Worm (Caenorhabditis elegans) whole organism, L4 larva: ENCODE data around the gene mip-2.
A peak's percentile ranks its signal among the peaks of the same experiment; 100 is the strongest.

Source experiments
- F37D6.2 ChIP-seq: sonication (generic microtip); optimal IDR thresholded peaks from 2 replicates; lab custom pipeline; 2016; ENCODE audit warnings: mild to moderate bottlenecking, missing genetic modification characterization, missing compliant biosample characterization
- F44E2.7 ChIP-seq: fragments of 200-800 bp; sonication (Bioruptor generic); IDR thresholded peaks from 2 replicates; pipeline ENCODE4 v2.1.2; 2022; ENCODE audit warnings: missing genetic modification characterization, missing compliant biosample characterization
- T20F7.1 ChIP-seq: fragments of 200-800 bp; sonication (Bioruptor generic); optimal IDR thresholded peaks from 2 replicates; lab custom pipeline; 2018; ENCODE audit warnings: mild to moderate bottlenecking, missing genetic modification characterization, missing compliant biosample characterization
- T26A8.4 ChIP-seq: fragments of 200-800 bp; sonication (Bioruptor generic); IDR thresholded peaks from 2 replicates; pipeline ENCODE4 v1.3.6; 2022; ENCODE audit warnings: missing genetic modification characterization, missing compliant biosample characterization
- ZK337.2 ChIP-seq: fragments of 200-800 bp; sonication (Bioruptor generic); IDR thresholded peaks from 2 replicates; pipeline ENCODE4 v1.3.6; 2022; ENCODE audit warnings: missing genetic modification reagents, missing genetic modification characterization, missing compliant biosample characterization
- aha-1 ChIP-seq: fragments of 150-350 bp; peaks from one replicate; lab custom pipeline; 2014; ENCODE audit warnings: missing biosample characterization, missing genetic modification characterization
- ceh-28 ChIP-seq: fragments of 150-350 bp; optimal IDR thresholded peaks from 2 replicates; lab custom pipeline; 2014; ENCODE audit warnings: missing biosample characterization, missing genetic modification reagents, missing genetic modification characterization
- ceh-44 ChIP-seq: fragments of 200-800 bp; sonication (Bioruptor generic); IDR thresholded peaks from 2 replicates; pipeline ENCODE4 v1.3.6; 2022; ENCODE audit warnings: missing genetic modification reagents, missing genetic modification characterization, missing compliant biosample characterization
- ceh-82 ChIP-seq: sonication (generic microtip); optimal IDR thresholded peaks from 2 replicates; lab custom pipeline; 2017; ENCODE audit warnings: missing biosample characterization, missing genetic modification characterization
- ctbp-1 ChIP-seq: fragments of 200-800 bp; sonication (Bioruptor generic); IDR thresholded peaks from 2 replicates; pipeline ENCODE4 v1.3.6; 2022; ENCODE audit warnings: missing genetic modification reagents, missing genetic modification characterization, missing compliant biosample characterization
- daf-19 ChIP-seq: fragments of 200-800 bp; sonication (Bioruptor generic); conservative IDR thresholded peaks from 2 replicates; pipeline ENCODE4 v1.3.6; 2022; ENCODE audit warnings: missing genetic modification characterization, missing compliant biosample characterization
- egl-43 ChIP-seq: fragments of 200-800 bp; sonication (Bioruptor generic); IDR thresholded peaks from 2 replicates; pipeline ENCODE4 v1.3.6; 2022; ENCODE audit warnings: missing genetic modification reagents, missing genetic modification characterization, missing compliant biosample characterization
- gei-8 ChIP-seq: fragments of 200-800 bp; sonication (Bioruptor generic); optimal IDR thresholded peaks from 2 replicates; lab custom pipeline; 2018; ENCODE audit warnings: mild to moderate bottlenecking, missing genetic modification characterization, missing compliant biosample characterization
- lin-15B ChIP-seq: fragments of 150-350 bp; sonication (generic microtip); optimal IDR thresholded peaks from 3 replicates; lab custom pipeline; 2014; ENCODE audit warnings: missing biosample characterization, missing genetic modification characterization
- lin-39 ChIP-seq: fragments of 150-350 bp; optimal IDR thresholded peaks from 2 replicates; lab custom pipeline; 2014; ENCODE audit warnings: missing biosample characterization, missing genetic modification reagents, missing genetic modification characterization
- lir-3 ChIP-seq: sonication (generic microtip); optimal IDR thresholded peaks from 2 replicates; lab custom pipeline; 2016; ENCODE audit warnings: mild to moderate bottlenecking, missing genetic modification characterization, missing compliant biosample characterization
- madf-9 ChIP-seq: fragments of 200-800 bp; sonication (Bioruptor generic); conservative IDR thresholded peaks from 2 replicates; pipeline ENCODE4 v1.3.6; 2022; ENCODE audit warnings: missing genetic modification reagents, missing genetic modification characterization, missing compliant biosample characterization
- mes-2 ChIP-seq: sonication (generic microtip); optimal IDR thresholded peaks from 2 replicates; lab custom pipeline; 2016; ENCODE audit warnings: missing genotype, mild to moderate bottlenecking, missing genetic modification characterization, missing compliant biosample characterization; ENCODE audit not compliant: poor library complexity, severe bottlenecking
- nhr-102 ChIP-seq: sonication (generic microtip); optimal IDR thresholded peaks from 2 replicates; lab custom pipeline; 2016; ENCODE audit warnings: mild to moderate bottlenecking, missing genetic modification characterization, moderate library complexity, missing compliant biosample characterization
- nhr-237 ChIP-seq: sonication (generic microtip); optimal IDR thresholded peaks from 2 replicates; lab custom pipeline; 2017; ENCODE audit warnings: missing biosample characterization, missing genetic modification characterization
- nhr-25 ChIP-seq: sonication (generic microtip); optimal IDR thresholded peaks from 2 replicates; lab custom pipeline; 2017; ENCODE audit warnings: missing genetic modification characterization, mild to moderate bottlenecking, missing compliant biosample characterization, antibody characterized with exemption, moderate library complexity, borderline replicate concordance; ENCODE audit not compliant: insufficient read depth
- nhr-41 ChIP-seq: fragments of 200-800 bp; sonication (Bioruptor generic); IDR thresholded peaks from 2 replicates; pipeline ENCODE4 v1.3.6; 2022; ENCODE audit warnings: missing genetic modification reagents, missing genetic modification characterization, missing compliant biosample characterization
- nhr-42 ChIP-seq: fragments of 200-800 bp; sonication (Bioruptor generic); IDR thresholded peaks from 2 replicates; pipeline ENCODE4 v1.3.6; 2022; ENCODE audit warnings: missing genetic modification characterization, missing compliant biosample characterization
- nhr-6 ChIP-seq: fragments of 150-350 bp; optimal IDR thresholded peaks from 2 replicates; lab custom pipeline; 2014; ENCODE audit warnings: missing biosample characterization, missing genetic modification characterization
- pqm-1 ChIP-seq: sonication (generic microtip); optimal IDR thresholded peaks from 2 replicates; lab custom pipeline; 2017; ENCODE audit warnings: missing biosample characterization, missing genetic modification characterization
- snpc-1.2 ChIP-seq: fragments of 200-800 bp; sonication (Bioruptor generic); IDR thresholded peaks from 2 replicates; pipeline ENCODE4 v1.3.6; 2022; ENCODE audit warnings: missing genetic modification reagents, missing genetic modification characterization, missing compliant biosample characterization
- tag-97 ChIP-seq: fragments of 200-800 bp; sonication (Bioruptor generic); IDR thresholded peaks from 2 replicates; pipeline ENCODE4 v1.3.6; 2022; ENCODE audit warnings: missing genetic modification characterization, missing compliant biosample characterization
- unc-130 ChIP-seq: sonication (generic microtip); optimal IDR thresholded peaks from 2 replicates; lab custom pipeline; 2016; ENCODE audit warnings: missing genetic modification reagents, missing genetic modification characterization, missing compliant biosample characterization
- unc-62 ChIP-seq, 3 experiments: fragments of 150-350 bp in 1 of 3; sonication (generic microtip); optimal IDR thresholded peaks in 2 of 3; peaks in 1 of 3; 1 replicate in 1 of 3; 2 replicates in 2 of 3; lab custom pipeline; 2014 to 2017; ENCODE audit warnings: missing biosample characterization in 3 of 3, missing genetic modification characterization in 3 of 3, missing genetic modification reagents in 3 of 3, missing genotype in 1 of 3
- vab-7 ChIP-seq: fragments of 200-800 bp; sonication (Bioruptor generic); IDR thresholded peaks from 2 replicates; pipeline ENCODE4 v1.3.6; 2022; ENCODE audit warnings: missing genetic modification reagents, missing genetic modification characterization, missing compliant biosample characterization
- zag-1 ChIP-seq: fragments of 150-350 bp; optimal IDR thresholded peaks from 2 replicates; lab custom pipeline; 2014; ENCODE audit warnings: missing biosample characterization, missing genetic modification characterization
- zip-2 ChIP-seq: fragments of 150-350 bp; optimal IDR thresholded peaks from 2 replicates; lab custom pipeline; 2014; ENCODE audit warnings: missing biosample characterization, missing genetic modification characterization

The mip-2 gene

DNA sequence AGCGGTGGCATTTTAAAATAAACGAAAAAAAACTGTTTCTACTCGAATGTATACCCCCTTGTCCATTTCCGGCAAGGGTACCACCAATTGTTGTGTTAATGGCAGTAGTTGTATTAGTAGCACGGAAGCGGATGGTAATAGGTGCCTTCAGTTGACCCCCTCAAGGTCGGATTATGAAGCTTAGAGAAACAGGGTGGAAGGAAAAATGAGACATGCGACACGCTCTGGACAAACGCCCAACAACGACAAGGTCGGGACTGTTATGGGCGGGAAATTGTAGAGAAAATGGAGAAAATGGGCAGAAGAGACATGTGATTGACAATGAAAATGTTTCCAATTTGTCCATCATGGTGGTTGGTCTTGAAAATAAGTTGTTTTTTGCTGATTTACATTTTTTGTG lies 32.2 kb upstream of the mip-2 start, which contains the start of gene T01D3.3:
Gene T01D3.3, plus strand, starts transcription at position 312 of the 400 bp plus-strand sequence.
- TF ChIP-seq nhr-237 (tag; lab: Kevin White, UChicago) (no peak), nhr-102 (tag; lab: Kevin White, UChicago) (no peak), nhr-25 (tag; lab: Kevin White, UChicago) (peak; percentile 63), mes-2 (no peak)

DNA sequence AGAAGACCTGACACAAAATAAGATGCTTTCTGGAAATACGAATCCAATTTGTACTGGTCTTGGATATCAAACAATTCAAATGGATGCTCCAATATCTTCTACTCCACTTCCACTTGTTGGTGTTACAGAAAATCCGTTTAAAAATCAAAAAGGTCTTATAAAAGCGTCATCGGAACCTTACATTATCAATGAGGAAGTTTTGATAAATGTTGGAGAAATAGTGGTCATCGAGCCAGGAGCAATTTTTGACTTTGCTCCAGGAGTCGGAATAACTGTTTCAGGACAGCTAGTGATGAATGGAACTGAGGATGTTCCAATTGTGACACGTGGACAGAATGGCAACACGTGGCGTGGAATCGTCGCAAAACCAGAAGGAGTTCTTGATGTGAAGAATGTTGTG lies 22.3 kb upstream of the mip-2 start:
- TF ChIP-seq T20F7.1 (GFP tag; lab: Kevin White, UChicago), result no peak
- no peak for TF ChIP-seq ctbp-1 (GFP tag; lab: Robert Waterston, UW)
- no peak for TF ChIP-seq snpc-1.2 (GFP tag; lab: Robert Waterston, UW)
- no peak for TF ChIP-seq gei-8
- no peak for TF ChIP-seq lin-15B (tag; lab: Kevin White, UChicago)
- no peak for TF ChIP-seq ceh-28 (tag; lab: Kevin White, UChicago)
- no peak for TF ChIP-seq F44E2.7 (GFP tag; lab: Robert Waterston, UW)
- no peak for TF ChIP-seq T26A8.4 (GFP tag; lab: Robert Waterston, UW)
- no peak for TF ChIP-seq nhr-42 (GFP tag; lab: Robert Waterston, UW)
- TF ChIP-seq daf-19 (GFP tag; lab: Robert Waterston, UW), result no peak
- TF ChIP-seq zip-2 (tag; lab: Kevin White, UChicago), result no peak
- TF ChIP-seq unc-130 (GFP tag; lab: Kevin White, UChicago), result no peak
- no peak for TF ChIP-seq vab-7 (GFP tag; lab: Robert Waterston, UW)
- no peak for TF ChIP-seq ZK337.2

DNA sequence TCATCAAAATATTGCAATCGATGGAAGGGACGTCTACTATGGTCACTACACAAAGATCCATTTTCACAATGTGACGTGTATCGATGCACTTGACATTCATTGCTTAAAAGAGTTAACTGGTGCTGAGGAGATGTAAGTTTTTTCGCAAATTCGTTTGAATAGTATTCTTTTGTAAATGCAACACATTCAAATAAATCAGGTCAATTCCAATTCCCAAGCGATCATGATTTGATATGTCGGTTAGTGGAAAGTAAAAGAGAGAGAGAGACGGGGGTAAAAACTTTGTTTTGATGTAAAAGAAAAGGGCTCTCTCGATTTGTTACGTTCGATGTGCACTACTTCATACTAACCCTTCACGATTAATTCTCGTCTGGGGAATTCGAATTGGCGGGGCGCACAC lies 18.5 kb upstream of the mip-2 start:
- TF ChIP-seq unc-62 (GFP tag; optimal IDR thresholded peaks at IDR 0.05 in 1 of 2; lab: Kevin White, UChicago) (peak in 1 of 2 experiments; percentile 96), unc-62 (tag; optimal IDR thresholded peaks at IDR 0.05; lab: Kevin White, UChicago) (no peak), madf-9 (no peak)

DNA sequence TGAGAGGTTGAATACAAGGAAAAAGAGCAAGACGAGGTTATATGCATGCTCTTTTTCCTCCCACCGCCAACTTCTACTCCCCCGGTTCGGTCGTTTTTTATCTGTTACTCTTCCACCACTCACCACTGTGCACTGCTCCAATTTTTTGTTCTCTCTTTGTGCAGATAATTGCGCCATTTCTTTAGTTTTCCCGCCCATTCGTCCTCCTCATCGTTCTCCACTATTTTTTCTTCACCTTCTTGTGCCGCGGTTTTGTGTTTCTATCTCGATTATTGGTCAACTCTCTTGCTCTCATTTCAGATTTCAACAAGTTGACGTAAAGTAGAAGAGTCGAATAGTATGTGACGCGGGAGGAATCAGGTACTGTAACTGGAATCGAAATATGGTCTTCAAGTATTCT lies 17.8 kb upstream of the mip-2 start, which contains the start of gene T01D3.1:
Gene T01D3.1, plus strand, starts transcription at position 301 of the 400 bp plus-strand sequence.
- TF ChIP-seq unc-62 (GFP tag; optimal IDR thresholded peaks at IDR 0.05 in 1 of 2; lab: Kevin White, UChicago), result peak in 1 of 2 experiments; percentile 58
- TF ChIP-seq unc-62 (tag; optimal IDR thresholded peaks at IDR 0.05; lab: Kevin White, UChicago), result no peak
- TF ChIP-seq lin-39, result no peak

DNA sequence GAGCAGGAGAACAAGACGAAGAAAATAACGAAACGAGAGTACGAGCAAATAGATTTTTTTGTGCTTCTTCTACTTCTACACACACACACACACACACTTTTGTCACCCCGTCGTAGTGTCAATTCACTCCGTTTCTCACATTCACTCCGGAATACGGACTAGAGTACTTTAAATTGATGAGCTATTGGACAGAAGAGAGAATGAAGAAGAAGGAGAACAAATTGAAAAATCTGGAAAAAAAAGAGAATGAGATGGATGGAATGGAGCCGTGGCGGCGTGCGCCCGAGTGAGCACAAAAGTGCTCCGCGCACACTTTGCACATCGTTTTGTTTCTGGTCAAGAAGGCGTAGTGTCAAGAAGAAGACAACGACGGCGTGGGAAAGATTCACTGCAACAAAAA lies 15.7 kb upstream of the mip-2 start:
- TF ChIP-seq F37D6.2 (no peak), nhr-41 (GFP tag; lab: Robert Waterston, UW) (no peak), madf-9 (no peak), pqm-1 (no peak), zag-1 (no peak), tag-97 (GFP tag; lab: Robert Waterston, UW) (no peak), unc-62 (GFP tag; optimal IDR thresholded peaks at IDR 0.05 in 1 of 2; lab: Kevin White, UChicago) (peak in 1 of 2 experiments; percentile 92), unc-62 (tag; optimal IDR thresholded peaks at IDR 0.05; lab: Kevin White, UChicago) (no peak), ceh-82 (tag; lab: Kevin White, UChicago) (no peak), aha-1 (tag; lab: Kevin White, UChicago) (peak; percentile 69), lir-3 (tag; lab: Kevin White, UChicago) (no peak), zip-2 (tag; lab: Kevin White, UChicago) (no peak)

DNA sequence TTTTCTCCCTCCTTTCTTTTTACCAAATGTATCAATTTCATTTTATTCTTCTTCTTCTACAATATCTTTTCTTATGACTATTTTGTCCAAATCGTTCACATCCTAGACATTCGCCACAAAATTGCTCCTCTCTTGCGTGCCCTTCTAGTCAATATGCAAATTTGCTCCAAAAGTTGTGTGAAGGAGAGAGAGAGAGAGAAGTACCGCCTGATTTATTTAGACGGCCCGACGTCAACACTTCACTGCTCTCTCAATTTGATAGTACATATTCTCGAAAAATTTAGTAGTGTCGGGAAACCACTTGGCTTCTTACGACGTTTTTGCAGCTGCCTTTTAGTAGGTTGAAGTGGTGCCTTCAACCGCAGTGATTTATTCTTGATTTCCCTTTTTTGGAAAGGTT lies 14.8 kb upstream of the mip-2 start:
- TF ChIP-seq nhr-6 (tag; lab: Kevin White, UChicago) (no peak), egl-43 (GFP tag; lab: Robert Waterston, UW) (no peak), ceh-44 (no peak)
